Worm (Caenorhabditis elegans): ENCODE measurements around the gene lin-22.

lin-22 gene

ce11 chrIV:3008828-3009227 is 10.7 kb upstream of the lin-22 start, which contains the start of gene Y54G2A.73:
TSS of gene Y54G2A.73 (minus strand) at chrIV:3008892.
- TF ChIP-seq ceh-48 (tag; optimal IDR thresholded peaks at IDR 0.05) (no peak), ceh-45 (GFP tag; IDR thresholded peaks at IDR 0.05) (no peak), fkh-10 (GFP tag; optimal IDR thresholded peaks at IDR 0.05) (no peak), dmd-4 (tag; optimal IDR thresholded peaks at IDR 0.05; ENCODE audit: borderline replicate concordance) (no peak)

ce11 chrIV:3011647-3012046 is 7.9 kb upstream of the lin-22 start:
- TF ChIP-seq dve-1 (tag; optimal IDR thresholded peaks at IDR 0.05), result no peak

ce11 chrIV:3012374-3013142 is 7.0 kb upstream of the lin-22 start, which contains the start of the genes Y54G2A.28 and vrp-1:
TSS of gene Y54G2A.28 (minus strand) at chrIV:3012421.
TSS of gene vrp-1 (plus strand) at chrIV:3012587.
- TF ChIP-seq nfya-1 (tag; optimal IDR thresholded peaks at IDR 0.05) (peak; percentile 81), unc-42 (tag; optimal IDR thresholded peaks at IDR 0.05) (no peak)

ce11 chrIV:3014610-3015009 is 4.9 kb upstream of the lin-22 start:
- TF ChIP-seq tbx-2 (tag; optimal IDR thresholded peaks at IDR 0.05), result peak; percentile 13
- TF ChIP-seq fax-1 (tag; optimal IDR thresholded peaks at IDR 0.05), result no peak
- no peak for TF ChIP-seq ceh-14 (tag; optimal IDR thresholded peaks at IDR 0.05)
- TF ChIP-seq T23F11.4 (GFP tag; optimal IDR thresholded peaks at IDR 0.05), result no peak
- TF ChIP-seq unc-55 (GFP tag; optimal IDR thresholded peaks at IDR 0.05), result peak; percentile 95
- no peak for TF ChIP-seq C38D4.7 (GFP tag; optimal IDR thresholded peaks at IDR 0.05)
- TF ChIP-seq dve-1 (tag; optimal IDR thresholded peaks at IDR 0.05), result no peak
- peak; percentile 44 for TF ChIP-seq rnt-1 (tag; optimal IDR thresholded peaks at IDR 0.05)
- TF ChIP-seq dmd-4 (tag; optimal IDR thresholded peaks at IDR 0.05; ENCODE audit: borderline replicate concordance), result no peak

- no peak for TF ChIP-seq fax-1 (tag; optimal IDR thresholded peaks at IDR 0.05)
- TF ChIP-seq T23F11.4 (GFP tag; optimal IDR thresholded peaks at IDR 0.05), result no peak
- no peak for TF ChIP-seq pat-9 (tag; optimal IDR thresholded peaks at IDR 0.05)
- no peak for TF ChIP-seq ceh-31 (tag; optimal IDR thresholded peaks at IDR 0.05)
- TF ChIP-seq hlh-13 (GFP tag; optimal IDR thresholded peaks at IDR 0.05), result no peak
- TF ChIP-seq elt-4 (tag; optimal IDR thresholded peaks at IDR 0.05), result no peak
- no peak for TF ChIP-seq syd-9 (tag; optimal IDR thresholded peaks at IDR 0.05)
- TF ChIP-seq C08G9.2 (tag; optimal IDR thresholded peaks at IDR 0.05), result no peak
- TF ChIP-seq pha-4 (tag; optimal IDR thresholded peaks at IDR 0.05), result no peak
- no peak for TF ChIP-seq ceh-45 (GFP tag; IDR thresholded peaks at IDR 0.05)
- no peak for TF ChIP-seq sox-2 (GFP tag; IDR thresholded peaks at IDR 0.05)
- no peak for TF ChIP-seq unc-3 (GFP tag; conservative IDR thresholded peaks at IDR 0.05)
- no peak for TF ChIP-seq unc-3 (tag; optimal IDR thresholded peaks at IDR 0.05)
- no peak for TF ChIP-seq ceh-22 (tag; optimal IDR thresholded peaks at IDR 0.05)
- TF ChIP-seq ahr-1 (tag; optimal IDR thresholded peaks at IDR 0.05), result no peak
- no peak for TF ChIP-seq madf-2 (tag; optimal IDR thresholded peaks at IDR 0.05)
- no peak for TF ChIP-seq nhr-232 (tag; optimal IDR thresholded peaks at IDR 0.05)
These were observed 3.3 kb upstream of the lin-22 start for ce11 chrIV:3016202-3016601.

ce11 chrIV:3018588-3018987 is 950 bp upstream of the lin-22 start:
- TF ChIP-seq syd-9 (tag; optimal IDR thresholded peaks at IDR 0.05), result no peak
- TF ChIP-seq odd-2 (tag; optimal IDR thresholded peaks at IDR 0.05), result no peak
- no peak for TF ChIP-seq nhr-232 (tag; optimal IDR thresholded peaks at IDR 0.05)
- no peak for TF ChIP-seq ceh-6 (GFP tag; optimal IDR thresholded peaks at IDR 0.05)
- TF ChIP-seq ceh-14 (tag; optimal IDR thresholded peaks at IDR 0.05), result no peak
- no peak for TF ChIP-seq npax-4 (tag; optimal IDR thresholded peaks at IDR 0.05)
- no peak for TF ChIP-seq eyg-1 (tag; optimal IDR thresholded peaks at IDR 0.05)
- TF ChIP-seq unc-86 (tag; optimal IDR thresholded peaks at IDR 0.05), result no peak
- no peak for TF ChIP-seq sox-4 (tag; optimal IDR thresholded peaks at IDR 0.05)
- no peak for TF ChIP-seq rnt-1 (tag; optimal IDR thresholded peaks at IDR 0.05)
- no peak for TF ChIP-seq T23F11.4 (GFP tag; optimal IDR thresholded peaks at IDR 0.05)
- no peak for TF ChIP-seq ceh-34 (tag; optimal IDR thresholded peaks at IDR 0.05)
- no peak for TF ChIP-seq fax-1 (tag; optimal IDR thresholded peaks at IDR 0.05)

Measured in whole organism, late embryonic.